Worm (Caenorhabditis elegans): Measurements from ENCODE around the gene abu-10.

- no peak for TF ChIP-seq lir-3 (tag; optimal IDR thresholded peaks at IDR 0.05)
- no peak for TF ChIP-seq snpc-4 (tag; optimal IDR thresholded peaks at IDR 0.05)
- no peak for TF ChIP-seq lim-7 (GFP tag; IDR thresholded peaks at IDR 0.05)
- no peak for TF ChIP-seq ztf-7 (tag; optimal IDR thresholded peaks at IDR 0.05)
- no peak for TF ChIP-seq zag-1 (tag; optimal IDR thresholded peaks at IDR 0.05)
- TF ChIP-seq mep-1 (tag; optimal IDR thresholded peaks at IDR 0.05) = no peak
- no peak for TF ChIP-seq D1046.2 (GFP tag; IDR thresholded peaks at IDR 0.05)
- TF ChIP-seq R02D3.7 (tag; optimal IDR thresholded peaks at IDR 0.05) = no peak
- TF ChIP-seq ceh-20 (GFP tag; IDR thresholded peaks at IDR 0.05) = no peak
- no peak for TF ChIP-seq ceh-82 (tag; optimal IDR thresholded peaks at IDR 0.05)
- no peak for TF ChIP-seq mdl-1 (tag; optimal IDR thresholded peaks at IDR 0.05)
- no peak for TF ChIP-seq unc-130 (GFP tag; optimal IDR thresholded peaks at IDR 0.05)
- no peak for TF ChIP-seq set-16 (GFP tag; IDR thresholded peaks at IDR 0.05)
Measured at ce11 chrX:3804837-3805236, 6.9 kb downstream of the abu-10 start, which contains the start of gene F35A5.2.
